Worm (Caenorhabditis elegans) whole organism, mixed stage, embryonic: Measurements from ENCODE around the gene F48G7.9.

ENCODE experiments used
- ces-1 ChIP-seq: fragments of 150-350 bp; optimal IDR thresholded peaks from 2 replicates; lab custom pipeline; 2014; ENCODE audit warnings: missing biosample characterization, missing genetic modification reagents, missing genetic modification characterization
- lsy-2 ChIP-seq: fragments of 150-350 bp; optimal IDR thresholded peaks from 2 replicates; lab custom pipeline; 2014; ENCODE audit warnings: missing biosample characterization, missing genetic modification characterization
- snpc-4 ChIP-seq: fragments of 150-350 bp; optimal IDR thresholded peaks from 2 replicates; lab custom pipeline; 2014; ENCODE audit warnings: missing biosample characterization, missing genetic modification characterization

The F48G7.9 gene

ce11 chrV:578977-579376, 49.5 kb downstream of the F48G7.9 start, which contains the start of gene K06H6.4:
Gene K06H6.4, plus strand, starts transcription at chrV:579277.
- TF ChIP-seq lsy-2 (no peak), ces-1 (no peak), snpc-4 (tag; lab: Kevin White, UChicago) (no peak)
